Worm (Caenorhabditis elegans): ENCODE results near the gene lron-14.

The lron-14 gene

ce11 chrIV:9566505-9566904, at the start of gene lron-14:
Gene lron-14, minus strand, starts transcription at chrIV:9566605.
- TF ChIP-seq pha-2 (tag; optimal IDR thresholded peaks at IDR 0.05) (no peak), hlh-15 (tag; optimal IDR thresholded peaks at IDR 0.05) (no peak), K02D7.2 (tag; optimal IDR thresholded peaks at IDR 0.05) (no peak), madf-2 (tag; optimal IDR thresholded peaks at IDR 0.05) (no peak), tbx-7 (tag; optimal IDR thresholded peaks at IDR 0.05) (no peak), ets-4 (tag; optimal IDR thresholded peaks at IDR 0.05) (no peak), C08G9.2 (tag; optimal IDR thresholded peaks at IDR 0.05) (no peak), unc-86 (tag; optimal IDR thresholded peaks at IDR 0.05) (no peak), tbx-2 (tag; optimal IDR thresholded peaks at IDR 0.05) (no peak), ceh-22 (tag; optimal IDR thresholded peaks at IDR 0.05) (no peak), Y22D7AL.16 (tag; optimal IDR thresholded peaks at IDR 0.05) (no peak), che-1 (tag; optimal IDR thresholded peaks at IDR 0.05) (no peak), T23F11.4 (GFP tag; optimal IDR thresholded peaks at IDR 0.05) (no peak)

ce11 chrIV:9615511-9615910, 49.1 kb upstream of the lron-14 start:
- TF ChIP-seq gmeb-2 (tag; optimal IDR thresholded peaks at IDR 0.05) (no peak), rnt-1 (tag; optimal IDR thresholded peaks at IDR 0.05) (peak; percentile 100), tbx-2 (tag; optimal IDR thresholded peaks at IDR 0.05) (no peak), ceh-31 (tag; optimal IDR thresholded peaks at IDR 0.05) (no peak)

ce11 chrIV:9614695-9615094, 48.3 kb upstream of the lron-14 start, which contains the start of gene elt-1:
Gene elt-1, plus strand, starts transcription at chrIV:9614995.
- TF ChIP-seq unc-55 (GFP tag; optimal IDR thresholded peaks at IDR 0.05) = no peak
- no peak for TF ChIP-seq ceh-18 (tag; optimal IDR thresholded peaks at IDR 0.05)

ce11 chrIV:9614060-9614459, 47.7 kb upstream of the lron-14 start:
- no peak for TF ChIP-seq C38D4.7 (GFP tag; optimal IDR thresholded peaks at IDR 0.05)
- TF ChIP-seq pat-9 (tag; optimal IDR thresholded peaks at IDR 0.05) = no peak
- TF ChIP-seq odd-2 (tag; optimal IDR thresholded peaks at IDR 0.05) = no peak
- TF ChIP-seq pha-2 (tag; optimal IDR thresholded peaks at IDR 0.05) = no peak
- TF ChIP-seq eyg-1 (tag; optimal IDR thresholded peaks at IDR 0.05) = no peak
- no peak for TF ChIP-seq ceh-48 (tag; optimal IDR thresholded peaks at IDR 0.05)
- no peak for TF ChIP-seq F13H6.1 (tag; optimal IDR thresholded peaks at IDR 0.05)
- TF ChIP-seq ets-4 (tag; optimal IDR thresholded peaks at IDR 0.05) = no peak
- no peak for TF ChIP-seq lim-6 (tag; optimal IDR thresholded peaks at IDR 0.05)
- TF ChIP-seq sox-2 (GFP tag; IDR thresholded peaks at IDR 0.05) = no peak
- TF ChIP-seq ztf-16 (tag; optimal IDR thresholded peaks at IDR 0.05) = no peak
- no peak for TF ChIP-seq ceh-24 (tag; optimal IDR thresholded peaks at IDR 0.05)
- TF ChIP-seq T23F11.4 (GFP tag; optimal IDR thresholded peaks at IDR 0.05) = no peak
- no peak for TF ChIP-seq ama-1 (optimal IDR thresholded peaks at IDR 0.05)

- TF ChIP-seq nfya-1 (tag; optimal IDR thresholded peaks at IDR 0.05) = no peak
- no peak for TF ChIP-seq fax-1 (tag; optimal IDR thresholded peaks at IDR 0.05)
- TF ChIP-seq unc-55 (GFP tag; optimal IDR thresholded peaks at IDR 0.05) = peak; percentile 48
- TF ChIP-seq rnt-1 (tag; optimal IDR thresholded peaks at IDR 0.05) = peak; percentile 27
- TF ChIP-seq Y22D7AL.16 (tag; optimal IDR thresholded peaks at IDR 0.05) = no peak
- TF ChIP-seq lin-11 (tag; optimal IDR thresholded peaks at IDR 0.05) = no peak
- no peak for TF ChIP-seq K09A11.1 (tag; optimal IDR thresholded peaks at IDR 0.05; ENCODE audit: insufficient read depth)
- TF ChIP-seq hlh-8 (tag; optimal IDR thresholded peaks at IDR 0.05) = no peak
- TF ChIP-seq ceh-48 (tag; optimal IDR thresholded peaks at IDR 0.05) = no peak
- TF ChIP-seq unc-42 (tag; optimal IDR thresholded peaks at IDR 0.05) = no peak
- no peak for TF ChIP-seq ceh-31 (tag; optimal IDR thresholded peaks at IDR 0.05)
These were observed 46.7 kb upstream of the lron-14 start for ce11 chrIV:9613072-9613590.
